Worm (Caenorhabditis elegans) whole organism, midembryonic: ENCODE results near the gene T05C3.6.

Experiments
- cog-1 ChIP-seq: sonication (generic microtip); optimal IDR thresholded peaks from 2 replicates; lab custom pipeline; 2016; ENCODE audit warnings: missing genetic modification characterization, missing compliant biosample characterization
- flt-1 ChIP-seq: fragments of 200-800 bp; sonication (Bioruptor generic); IDR thresholded peaks from 2 replicates; pipeline ENCODE4 v1.3.6; 2022; ENCODE audit warnings: missing genetic modification characterization, missing compliant biosample characterization

ce11 chrV:5442366-5442765 is 47.9 kb upstream of the T05C3.6 start:
- TF ChIP-seq cog-1 (tag; lab: Kevin White, UChicago): no peak
- no peak for TF ChIP-seq flt-1
